Worm (Caenorhabditis elegans): Measurements from ENCODE around the gene gld-3.

The gld-3 gene

DNA sequence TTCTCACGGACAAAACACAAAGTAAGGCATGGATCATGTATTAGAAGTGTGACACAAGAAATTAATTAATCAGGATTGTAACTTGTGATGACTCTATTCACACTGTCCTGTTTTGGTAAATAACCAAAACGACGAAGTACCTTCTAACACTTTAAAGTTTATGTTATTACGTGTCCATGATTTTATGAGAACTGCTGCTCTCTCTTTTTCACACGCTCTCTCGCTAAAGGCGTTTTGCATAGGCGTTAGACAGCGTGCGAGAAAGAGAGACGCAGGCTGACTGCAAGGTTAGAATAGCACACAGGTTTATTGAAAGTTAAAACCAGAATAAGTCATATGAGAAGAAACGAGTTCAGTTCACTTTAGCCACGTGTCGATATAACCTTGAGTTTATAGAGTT, 42.4 kb upstream of the gld-3 start:
- TF ChIP-seq hmg-1.2 (GFP tag; IDR thresholded peaks at IDR 0.05) (peak; percentile 84), zim-3 (tag; optimal IDR thresholded peaks at IDR 0.05) (no peak)

DNA sequence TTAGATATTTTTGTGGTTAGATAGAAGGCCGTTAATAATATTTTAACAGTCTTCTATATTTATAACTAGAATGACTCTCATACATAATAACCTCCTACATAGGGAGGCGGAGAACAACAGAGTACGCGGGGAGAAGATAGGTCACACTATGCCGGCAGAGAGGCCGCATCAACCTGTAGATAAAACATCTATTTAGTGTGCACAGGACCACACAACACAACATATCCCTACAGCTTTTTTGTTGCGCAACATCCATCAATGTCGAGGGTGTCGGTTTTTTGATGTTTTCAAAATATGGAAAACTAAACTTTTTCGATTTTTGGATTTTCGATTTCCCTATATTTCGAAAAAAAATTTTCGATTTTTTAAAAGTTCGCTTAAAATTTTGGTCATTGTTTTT, 41.6 kb upstream of the gld-3 start:
- TF ChIP-seq pbrm-1 (GFP tag; IDR thresholded peaks at IDR 0.05) (no peak), nfya-2 (GFP tag; IDR thresholded peaks at IDR 0.05) (no peak), F10E7.11 (tag; optimal IDR thresholded peaks at IDR 0.05) (no peak), Y79H2A.3 (GFP tag; conservative IDR thresholded peaks at IDR 0.05) (no peak), F57A8.1 (GFP tag; optimal IDR thresholded peaks at IDR 0.05) (no peak), aptf-3 (GFP tag; IDR thresholded peaks at IDR 0.05) (no peak), cebp-1 (GFP tag; IDR thresholded peaks at IDR 0.05) (no peak), cebp-1 (tag; optimal IDR thresholded peaks at IDR 0.05) (no peak), nhr-120 (GFP tag; IDR thresholded peaks at IDR 0.05) (no peak), him-1 (tag; optimal IDR thresholded peaks at IDR 0.05) (no peak), D2030.7 (GFP tag; IDR thresholded peaks at IDR 0.05) (no peak), ztf-3 (GFP tag; optimal IDR thresholded peaks at IDR 0.05) (no peak), F57C9.4 (tag; optimal IDR thresholded peaks at IDR 0.05) (no peak), rpc-1 (optimal IDR thresholded peaks at IDR 0.05) (no peak), rpc-1 (tag; optimal IDR thresholded peaks at IDR 0.05) (no peak), F33H1.4 (GFP tag; IDR thresholded peaks at IDR 0.05) (no peak), nhr-90 (tag; optimal IDR thresholded peaks at IDR 0.05) (no peak), nhr-80 (tag; optimal IDR thresholded peaks at IDR 0.05) (no peak), ztf-28 (GFP tag; IDR thresholded peaks at IDR 0.05) (no peak), ekl-4 (GFP tag; IDR thresholded peaks at IDR 0.05) (no peak), hmg-20 (GFP tag; IDR thresholded peaks at IDR 0.05) (no peak), egrh-3 (GFP tag; IDR thresholded peaks at IDR 0.05) (no peak)

ce11 chrII:7093339-7093821, 39.1 kb upstream of the gld-3 start, which contains the start of gene T02G5.3:
Gene T02G5.3 (plus strand): TSS chrII:7093389.
- TF ChIP-seq nhr-90 (tag; optimal IDR thresholded peaks at IDR 0.05), result no peak
- TF ChIP-seq F10E7.11 (tag; optimal IDR thresholded peaks at IDR 0.05), result no peak

DNA sequence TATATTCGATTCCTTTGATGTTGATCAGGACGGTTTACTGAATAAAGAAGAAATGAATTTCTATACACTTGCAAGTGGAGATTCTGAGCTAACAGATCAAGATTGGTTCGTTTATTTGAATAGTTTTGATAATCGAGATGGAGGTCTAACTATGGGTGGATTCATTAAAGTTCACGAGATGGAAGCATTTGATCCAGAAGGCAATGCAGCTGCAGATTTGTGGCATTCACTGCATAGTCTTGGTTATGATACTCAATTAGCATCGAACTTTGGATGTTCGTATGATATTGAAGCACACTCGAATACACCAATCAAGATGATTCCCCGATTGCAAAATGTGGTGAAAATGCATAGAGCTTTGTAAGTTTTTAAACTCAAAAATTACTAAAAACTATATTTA, 36.5 kb upstream of the gld-3 start:
- no peak for TF ChIP-seq die-1 (tag; optimal IDR thresholded peaks at IDR 0.05)
- 0 out of 2 replicates have a peak, but pooled peaks have one; percentile 43 for TF ChIP-seq lin-26 (GFP tag; IDR thresholded peaks at IDR 0.05)
- no peak for TF ChIP-seq ceh-100 (GFP tag; IDR thresholded peaks at IDR 0.05)
- peak; percentile 18 for TF ChIP-seq him-1 (tag; optimal IDR thresholded peaks at IDR 0.05)
- TF ChIP-seq madf-6 (GFP tag; IDR thresholded peaks at IDR 0.05), result peak; percentile 58
- no peak for TF ChIP-seq ama-1 (optimal IDR thresholded peaks at IDR 0.05)
- TF ChIP-seq ama-1 (GFP tag; optimal IDR thresholded peaks at IDR 0.05), result no peak
- TF ChIP-seq mxl-1 (tag; optimal IDR thresholded peaks at IDR 0.05), result no peak
- peak; percentile 22 for TF ChIP-seq xnd-1 (tag; optimal IDR thresholded peaks at IDR 0.05)
- TF ChIP-seq lsl-1 (GFP tag; optimal IDR thresholded peaks at IDR 0.05), result no peak
- no peak for TF ChIP-seq attf-5 (GFP tag; optimal IDR thresholded peaks at IDR 0.05)
- TF ChIP-seq aptf-3 (GFP tag; IDR thresholded peaks at IDR 0.05), result no peak

- TF ChIP-seq B0035.1 (tag; optimal IDR thresholded peaks at IDR 0.05) (no peak), mcd-1 (GFP tag; IDR thresholded peaks at IDR 0.05) (no peak), efl-1 (GFP tag; optimal IDR thresholded peaks at IDR 0.05) (peak; percentile 30), tbp1 (GFP tag; optimal IDR thresholded peaks at IDR 0.05) (no peak), ztf-22 (GFP tag; optimal IDR thresholded peaks at IDR 0.05) (no peak), xnd-1 (tag; optimal IDR thresholded peaks at IDR 0.05) (peak; percentile 88), C06A6.2 (GFP tag; conservative IDR thresholded peaks at IDR 0.05) (no peak), rcor-1 (GFP tag; IDR thresholded peaks at IDR 0.05) (no peak), nhr-120 (GFP tag; IDR thresholded peaks at IDR 0.05) (no peak), tbx-9 (tag; optimal IDR thresholded peaks at IDR 0.05; ENCODE audit: borderline replicate concordance) (no peak), dpff-1 (tag; optimal IDR thresholded peaks at IDR 0.05) (no peak), lag-1 (GFP tag; IDR thresholded peaks at IDR 0.05) (no peak), madf-10 (tag; optimal IDR thresholded peaks at IDR 0.05) (no peak), snpc-3.4 (tag; optimal IDR thresholded peaks at IDR 0.05) (peak; percentile 11)
Measured at ce11 chrII:7098578-7098977, 33.9 kb upstream of the gld-3 start, which contains the start of gene mct-5. Gene mct-5 (minus strand): TSS chrII:7098593.

All from whole organism, young adult.